Worm (Caenorhabditis elegans): ENCODE results near the gene marg-1.

DNA sequence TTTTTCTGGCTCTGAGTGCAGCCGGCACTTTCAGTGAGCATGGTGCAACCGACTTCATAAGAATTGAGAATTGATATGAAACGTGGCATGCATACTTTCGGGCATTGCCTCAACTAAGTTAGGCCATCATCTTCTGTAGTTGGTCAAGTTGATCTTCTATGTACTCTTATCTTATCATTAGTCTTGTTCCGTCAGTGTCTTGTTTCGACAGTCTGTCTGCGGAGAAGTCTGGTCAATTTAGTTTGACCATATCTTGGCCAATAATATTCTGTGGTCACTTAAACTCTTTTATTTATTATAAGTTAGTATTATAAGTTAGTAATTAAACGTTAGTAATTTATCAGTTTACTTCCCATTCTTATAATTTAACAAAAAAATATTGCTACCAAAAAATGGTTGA, 24.7 kb downstream of the marg-1 start:
- TF ChIP-seq unc-62 (GFP tag; optimal IDR thresholded peaks at IDR 0.05 in 1 of 2) (no peak), unc-62 (tag; optimal IDR thresholded peaks at IDR 0.05) (no peak), F10B5.3 (tag; optimal IDR thresholded peaks at IDR 0.05) (no peak), lsy-2 (tag; optimal IDR thresholded peaks at IDR 0.05) (no peak), pha-4 (GFP tag; IDR thresholded peaks at IDR 0.05) (no peak), pha-4 (tag; optimal IDR thresholded peaks at IDR 0.05) (no peak), lim-7 (GFP tag; IDR thresholded peaks at IDR 0.05) (no peak), unc-39 (tag; optimal IDR thresholded peaks at IDR 0.05) (no peak), R02D3.7 (tag; optimal IDR thresholded peaks at IDR 0.05) (no peak)
